Worm (Caenorhabditis elegans): ENCODE measurements around the gene inx-6.

ce11 chrIV:12773519-12773918, 27.1 kb downstream of the inx-6 start, which contains the start of gene unc-31:
- TF ChIP-seq dpl-1 (GFP tag; optimal IDR thresholded peaks at IDR 0.05) (no peak), nhr-12 (tag; optimal IDR thresholded peaks at IDR 0.05) (no peak), ama-1 (optimal IDR thresholded peaks at IDR 0.05) (no peak), nhr-11 (tag; optimal IDR thresholded peaks at IDR 0.05) (no peak), mep-1 (tag; optimal IDR thresholded peaks at IDR 0.05) (no peak), ets-5 (GFP tag; IDR thresholded peaks at IDR 0.05) (no peak), nhr-47 (tag; optimal IDR thresholded peaks at IDR 0.05) (no peak), fos-1 (tag; optimal IDR thresholded peaks at IDR 0.05) (no peak), fkh-8 (tag; optimal IDR thresholded peaks at IDR 0.05) (no peak), rnt-1 (tag; optimal IDR thresholded peaks at IDR 0.05) (no peak), ceh-82 (tag; optimal IDR thresholded peaks at IDR 0.05) (no peak), elt-3 (tag; optimal IDR thresholded peaks at IDR 0.05) (no peak)

Measured in whole organism, L1 larva.